Worm (Caenorhabditis elegans) whole organism, mixed stage, embryonic: ENCODE measurements around the gene cima-1.

ENCODE experiments used
- M03D4.4 ChIP-seq: sonication (generic microtip); optimal IDR thresholded peaks from 2 replicates; lab custom pipeline; 2017; ENCODE audit warnings: mild to moderate bottlenecking, missing genetic modification characterization, missing compliant biosample characterization
- bed-3 ChIP-seq: fragments of 200-800 bp; sonication (Bioruptor generic); optimal IDR thresholded peaks from 3 replicates; lab custom pipeline; 2018; ENCODE audit warnings: mild to moderate bottlenecking, missing genetic modification characterization, moderate library complexity, missing compliant biosample characterization
- blmp-1 ChIP-seq: fragments of 150-350 bp; optimal IDR thresholded peaks from 2 replicates; lab custom pipeline; 2014; ENCODE audit warnings: missing biosample characterization, missing genetic modification characterization
- ceh-43 ChIP-seq: fragments of 200-800 bp; sonication (Bioruptor generic); optimal IDR thresholded peaks from 2 replicates; lab custom pipeline; 2018; ENCODE audit warnings: mild to moderate bottlenecking, missing genetic modification characterization, moderate library complexity, missing compliant biosample characterization
- ceh-83 ChIP-seq: fragments of 200-800 bp; sonication (Bioruptor generic); optimal IDR thresholded peaks from 2 replicates; lab custom pipeline; 2018; ENCODE audit warnings: mild to moderate bottlenecking, missing genetic modification characterization, missing compliant biosample characterization
- ces-1 ChIP-seq: fragments of 150-350 bp; optimal IDR thresholded peaks from 2 replicates; lab custom pipeline; 2014; ENCODE audit warnings: missing biosample characterization, missing genetic modification reagents, missing genetic modification characterization
- cnd-1 ChIP-seq: fragments of 200-800 bp; sonication (Bioruptor generic); optimal IDR thresholded peaks from 2 replicates; lab custom pipeline; 2018; ENCODE audit warnings: mild to moderate bottlenecking, missing genetic modification characterization, missing compliant biosample characterization
- drap-1 ChIP-seq: fragments of 200-800 bp; sonication (Bioruptor generic); optimal IDR thresholded peaks from 3 replicates; lab custom pipeline; 2018; ENCODE audit warnings: mild to moderate bottlenecking, missing genetic modification characterization, missing compliant biosample characterization
- elt-1 ChIP-seq: sonication (generic microtip); optimal IDR thresholded peaks from 2 replicates; lab custom pipeline; 2017; ENCODE audit warnings: missing genetic modification characterization, mild to moderate bottlenecking, missing compliant biosample characterization, antibody characterized with exemption, moderate library complexity, borderline replicate concordance; ENCODE audit not compliant: insufficient read depth
- elt-3 ChIP-seq: fragments of 150-350 bp; optimal IDR thresholded peaks from 2 replicates; lab custom pipeline; 2014; ENCODE audit warnings: missing biosample characterization, missing genetic modification characterization
- flh-1 ChIP-seq: fragments of 200-800 bp; sonication (Bioruptor generic); optimal IDR thresholded peaks from 2 replicates; lab custom pipeline; 2018; ENCODE audit warnings: mild to moderate bottlenecking, missing genetic modification characterization, moderate library complexity, missing compliant biosample characterization
- ham-2 ChIP-seq: fragments of 200-800 bp; sonication (Bioruptor generic); optimal IDR thresholded peaks from 2 replicates; lab custom pipeline; 2018; ENCODE audit warnings: mild to moderate bottlenecking, missing genetic modification characterization, missing compliant biosample characterization
- hlh-1 ChIP-seq: fragments of 150-350 bp; optimal IDR thresholded peaks from 2 replicates; lab custom pipeline; 2014; ENCODE audit warnings: missing biosample characterization, missing genetic modification reagents, missing genetic modification characterization
- lin-32 ChIP-seq: fragments of 200-800 bp; sonication (Bioruptor generic); optimal IDR thresholded peaks from 2 replicates; lab custom pipeline; 2018; ENCODE audit warnings: mild to moderate bottlenecking, missing genetic modification characterization, missing compliant biosample characterization
- lsy-2 ChIP-seq: fragments of 150-350 bp; optimal IDR thresholded peaks from 2 replicates; lab custom pipeline; 2014; ENCODE audit warnings: missing biosample characterization, missing genetic modification characterization
- mab-5 ChIP-seq: fragments of 150-350 bp; optimal IDR thresholded peaks from 2 replicates; lab custom pipeline; 2014; ENCODE audit warnings: missing biosample characterization, missing genetic modification characterization
- mep-1 ChIP-seq: fragments of 150-350 bp; optimal IDR thresholded peaks from 2 replicates; lab custom pipeline; 2017; ENCODE audit warnings: missing biosample characterization, missing genetic modification reagents, missing genetic modification characterization, inconsistent platforms
- mls-2 ChIP-seq: sonication (generic microtip); optimal IDR thresholded peaks from 2 replicates; lab custom pipeline; 2016; ENCODE audit warnings: mild to moderate bottlenecking, missing genetic modification characterization, moderate library complexity, missing compliant biosample characterization
- nhr-12 ChIP-seq: fragments of 150-350 bp; optimal IDR thresholded peaks from 2 replicates; lab custom pipeline; 2014; ENCODE audit warnings: missing biosample characterization, missing genetic modification characterization
- nhr-2 ChIP-seq: fragments of 150-350 bp; optimal IDR thresholded peaks from 2 replicates; lab custom pipeline; 2014; ENCODE audit warnings: missing biosample characterization, missing genetic modification characterization
- nhr-237 ChIP-seq: fragments of 150-350 bp; optimal IDR thresholded peaks from 2 replicates; lab custom pipeline; 2014; ENCODE audit warnings: missing biosample characterization, missing genetic modification characterization
- nhr-76 ChIP-seq: sonication (generic microtip); optimal IDR thresholded peaks from 2 replicates; lab custom pipeline; 2017; ENCODE audit warnings: missing biosample characterization, missing genetic modification characterization
- pha-4 ChIP-seq: fragments of 150-350 bp; optimal IDR thresholded peaks from 2 replicates; lab custom pipeline; 2018; ENCODE audit warnings: missing biosample characterization, missing genetic modification reagents, missing genetic modification characterization
- sem-2 ChIP-seq: fragments of 200-800 bp; sonication (Bioruptor generic); optimal IDR thresholded peaks from 2 replicates; lab custom pipeline; 2018; ENCODE audit warnings: mild to moderate bottlenecking, missing genetic modification characterization, missing compliant biosample characterization
- snpc-4 ChIP-seq: fragments of 150-350 bp; optimal IDR thresholded peaks from 2 replicates; lab custom pipeline; 2014; ENCODE audit warnings: missing biosample characterization, missing genetic modification characterization
- sptf-1 ChIP-seq: sonication (generic microtip); optimal IDR thresholded peaks from 2 replicates; lab custom pipeline; 2017; ENCODE audit warnings: mild to moderate bottlenecking, missing genetic modification characterization, moderate library complexity, missing compliant biosample characterization
- tbx-8 ChIP-seq: fragments of 200-800 bp; sonication (Bioruptor generic); optimal IDR thresholded peaks from 2 replicates; lab custom pipeline; 2018; ENCODE audit warnings: mild to moderate bottlenecking, missing genetic modification characterization, moderate library complexity, missing compliant biosample characterization
- unc-120 ChIP-seq: sonication (generic microtip); optimal IDR thresholded peaks from 2 replicates; lab custom pipeline; 2017; ENCODE audit warnings: missing genetic modification characterization, missing compliant biosample characterization; ENCODE audit not compliant: poor library complexity, severe bottlenecking
- unc-39 ChIP-seq: fragments of 150-350 bp; optimal IDR thresholded peaks from 2 replicates; lab custom pipeline; 2014; ENCODE audit warnings: missing biosample characterization, missing genetic modification characterization
- unc-62 ChIP-seq: fragments of 150-350 bp; optimal IDR thresholded peaks from 2 replicates; lab custom pipeline; 2014; ENCODE audit warnings: missing biosample characterization, missing genetic modification reagents, missing genetic modification characterization
- zip-8 ChIP-seq: fragments of 150-350 bp; optimal IDR thresholded peaks from 2 replicates; lab custom pipeline; 2014; ENCODE audit warnings: missing biosample characterization, missing genetic modification characterization
- ztf-11 ChIP-seq: fragments of 150-350 bp; optimal IDR thresholded peaks from 2 replicates; lab custom pipeline; 2014; ENCODE audit warnings: missing biosample characterization, missing genetic modification characterization

Gene cima-1

ce11 chrIV:7658589-7658988 lies 7.3 kb downstream of the cima-1 start, which contains the start of gene C08G9.1:
Gene C08G9.1 (plus strand): TSS chrIV:7658763.
- TF ChIP-seq elt-1 (tag; lab: Kevin White, UChicago) (no peak), nhr-2 (tag; lab: Kevin White, UChicago) (no peak), nhr-237 (tag; lab: Kevin White, UChicago) (no peak), tbx-8 (no peak), blmp-1 (tag; lab: Kevin White, UChicago) (no peak), elt-3 (tag; lab: Kevin White, UChicago) (no peak), ztf-11 (no peak)

- TF ChIP-seq hlh-1 (no peak), ztf-11 (no peak), unc-62 (GFP tag; lab: Kevin White, UChicago) (peak; percentile 9), ham-2 (GFP tag; lab: Kevin White, UChicago) (no peak)
Observed at ce11 chrIV:7659481-7659880, 8.2 kb downstream of the cima-1 start.

- TF ChIP-seq ces-1 (GFP tag; lab: Kevin White, UChicago) (peak; percentile 59), ztf-11 (no peak)
Observed at ce11 chrIV:7661569-7661968, 10.3 kb downstream of the cima-1 start.

DNA sequence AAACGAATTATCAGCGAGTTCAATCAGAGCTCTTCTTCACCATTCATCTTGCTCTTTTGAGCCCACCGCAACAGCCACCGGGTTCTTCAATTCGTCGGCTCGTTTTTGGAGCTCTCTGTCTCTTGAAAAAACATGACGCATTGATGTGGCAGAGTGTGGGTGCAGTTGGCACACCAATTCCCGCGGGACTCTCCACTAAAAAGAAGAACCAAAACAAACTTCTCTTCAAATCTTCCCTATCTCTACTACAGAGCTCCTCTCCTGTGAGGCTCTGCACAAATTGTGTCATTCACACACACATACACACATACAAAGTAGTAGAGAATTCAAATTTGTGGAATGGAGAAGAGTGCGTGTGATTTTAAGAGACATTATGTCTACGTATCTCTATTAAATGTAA lies 11.7 kb downstream of the cima-1 start:
- TF ChIP-seq cnd-1 (tag; lab: Kevin White, UChicago) (no peak), ceh-43 (GFP tag; lab: Kevin White, UChicago) (no peak), sem-2 (GFP tag; lab: Kevin White, UChicago) (no peak), unc-120 (tag; lab: Kevin White, UChicago) (no peak), ham-2 (GFP tag; lab: Kevin White, UChicago) (no peak), nhr-2 (tag; lab: Kevin White, UChicago) (no peak), nhr-76 (tag; lab: Kevin White, UChicago) (no peak), elt-1 (tag; lab: Kevin White, UChicago) (no peak), tbx-8 (no peak), sptf-1 (no peak), ztf-11 (no peak), zip-8 (no peak), M03D4.4 (tag; lab: Kevin White, UChicago) (no peak), nhr-12 (tag; lab: Kevin White, UChicago) (no peak), lin-32 (GFP tag; lab: Kevin White, UChicago) (no peak), elt-3 (tag; lab: Kevin White, UChicago) (no peak), mep-1 (tag; lab: Kevin White, UChicago) (no peak), unc-62 (GFP tag; lab: Kevin White, UChicago) (no peak)

DNA sequence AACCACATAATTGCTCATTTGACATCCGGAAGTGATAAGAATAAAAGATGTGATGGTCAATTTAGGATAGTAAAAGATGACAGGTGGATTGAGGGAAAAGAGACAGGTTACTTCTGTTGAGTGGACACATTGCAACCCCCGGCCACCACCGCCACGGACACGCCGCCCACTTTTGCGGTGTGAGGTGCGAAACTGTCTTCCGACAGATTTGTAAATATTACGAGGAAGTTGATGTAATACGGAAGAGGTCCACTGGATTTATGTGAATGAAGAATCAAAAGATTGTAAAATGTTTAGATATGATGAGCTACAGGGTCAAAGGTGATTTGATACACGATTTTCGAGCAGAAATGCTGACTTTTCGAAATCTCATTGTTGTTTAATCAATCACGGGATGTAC lies 21.6 kb downstream of the cima-1 start, which contains the start of gene C08G9.2:
Gene C08G9.2, minus strand, starts transcription at position 101 of the 400 bp plus-strand sequence.
- TF ChIP-seq tbx-8, result no peak
- TF ChIP-seq nhr-12 (tag; lab: Kevin White, UChicago), result no peak
- TF ChIP-seq zip-8, result no peak
- TF ChIP-seq ceh-83 (GFP tag; lab: Kevin White, UChicago), result no peak
- no peak for TF ChIP-seq ceh-43 (GFP tag; lab: Kevin White, UChicago)
- TF ChIP-seq nhr-76 (tag; lab: Kevin White, UChicago), result no peak
- no peak for TF ChIP-seq blmp-1 (tag; lab: Kevin White, UChicago)
- TF ChIP-seq cnd-1 (tag; lab: Kevin White, UChicago), result no peak
- no peak for TF ChIP-seq sptf-1
- no peak for TF ChIP-seq nhr-237 (tag; lab: Kevin White, UChicago)
- TF ChIP-seq M03D4.4 (tag; lab: Kevin White, UChicago), result no peak
- TF ChIP-seq unc-62 (GFP tag; lab: Kevin White, UChicago), result no peak
- no peak for TF ChIP-seq elt-3 (tag; lab: Kevin White, UChicago)
- no peak for TF ChIP-seq lsy-2 (tag; lab: Kevin White, UChicago)
- TF ChIP-seq mab-5, result no peak
- no peak for TF ChIP-seq ham-2 (GFP tag; lab: Kevin White, UChicago)

- no peak for TF ChIP-seq elt-3 (tag; lab: Kevin White, UChicago)
- TF ChIP-seq bed-3 (GFP tag; lab: Kevin White, UChicago), result no peak
- no peak for TF ChIP-seq unc-62 (GFP tag; lab: Kevin White, UChicago)
- no peak for TF ChIP-seq nhr-237 (tag; lab: Kevin White, UChicago)
- TF ChIP-seq sptf-1, result no peak
- TF ChIP-seq unc-120 (tag; lab: Kevin White, UChicago), result no peak
- TF ChIP-seq pha-4 (tag; lab: Kevin White, UChicago), result no peak
- no peak for TF ChIP-seq elt-1 (tag; lab: Kevin White, UChicago)
- no peak for TF ChIP-seq sem-2 (GFP tag; lab: Kevin White, UChicago)
- TF ChIP-seq nhr-76 (tag; lab: Kevin White, UChicago), result no peak
- no peak for TF ChIP-seq unc-39 (tag; lab: Kevin White, UChicago)
- TF ChIP-seq flh-1, result no peak
- TF ChIP-seq snpc-4 (tag; lab: Kevin White, UChicago), result no peak
- TF ChIP-seq mls-2, result no peak
- no peak for TF ChIP-seq ceh-43 (GFP tag; lab: Kevin White, UChicago)
- TF ChIP-seq drap-1, result no peak
- no peak for TF ChIP-seq lin-32 (GFP tag; lab: Kevin White, UChicago)
- no peak for TF ChIP-seq nhr-12 (tag; lab: Kevin White, UChicago)
- no peak for TF ChIP-seq nhr-2 (tag; lab: Kevin White, UChicago)
- TF ChIP-seq, all 35 proteins: peak for 0
Observed at ce11 chrIV:7674874-7675273, 23.6 kb downstream of the cima-1 start, which contains the start of gene itr-1. Gene itr-1 (plus strand): TSS chrIV:7675174.
